Fruit fly (Drosophila melanogaster): ENCODE data around the gene Teh1.

The Teh1 gene

dm6 chr3R:9867911-9868537 lies at the start of gene Teh1:
Gene Teh1, minus strand, starts transcription at chr3R:9868120.
- TF ChIP-seq Myc (optimal IDR thresholded peaks at IDR 0.05) = no peak
- TF ChIP-seq Sin3A (optimal IDR thresholded peaks at IDR 0.05) = no peak
- no peak for TF ChIP-seq psq (optimal IDR thresholded peaks at IDR 0.05)
- no peak for TF ChIP-seq h (optimal IDR thresholded peaks at IDR 0.05)
- no peak for TF ChIP-seq ttk (optimal IDR thresholded peaks at IDR 0.05)
- no peak for TF ChIP-seq insv (optimal IDR thresholded peaks at IDR 0.05)

- no peak for TF ChIP-seq Sin3A (optimal IDR thresholded peaks at IDR 0.05)
- no peak for TF ChIP-seq ttk (optimal IDR thresholded peaks at IDR 0.05)
- no peak for TF ChIP-seq Myc (optimal IDR thresholded peaks at IDR 0.05)
- TF ChIP-seq psq (optimal IDR thresholded peaks at IDR 0.05) = no peak
- TF ChIP-seq h (optimal IDR thresholded peaks at IDR 0.05) = no peak
- TF ChIP-seq insv (optimal IDR thresholded peaks at IDR 0.05) = no peak
These were observed 49.4 kb upstream of the Teh1 start for dm6 chr3R:9917361-9917760.

- TF ChIP-seq insv (optimal IDR thresholded peaks at IDR 0.05) (no peak), Myc (optimal IDR thresholded peaks at IDR 0.05) (no peak), Sin3A (optimal IDR thresholded peaks at IDR 0.05) (no peak), h (optimal IDR thresholded peaks at IDR 0.05) (no peak), ttk (optimal IDR thresholded peaks at IDR 0.05) (no peak), psq (optimal IDR thresholded peaks at IDR 0.05) (no peak)
These were observed 47.8 kb upstream of the Teh1 start for dm6 chr3R:9915682-9916081.

DNA sequence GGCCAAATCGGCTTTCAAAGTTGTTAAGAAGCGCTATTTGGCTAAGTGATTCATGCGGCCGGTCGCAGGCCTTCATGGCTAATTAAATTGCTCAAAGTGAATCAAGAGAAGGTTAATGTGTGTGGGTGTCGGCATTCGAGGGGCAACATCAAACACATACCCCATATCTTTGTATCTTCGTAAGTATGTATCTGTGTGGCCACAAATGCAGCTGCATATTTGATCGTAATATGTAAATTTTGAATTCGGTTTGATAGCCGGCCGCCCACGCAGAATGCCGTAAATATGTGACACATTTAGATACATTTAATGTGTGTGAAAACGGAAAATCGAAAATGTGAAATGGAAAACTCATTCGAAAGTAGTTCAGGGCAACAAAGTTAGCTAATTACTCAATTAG lies 46.4 kb upstream of the Teh1 start:
- TF ChIP-seq Sin3A (optimal IDR thresholded peaks at IDR 0.05) = no peak
- no peak for TF ChIP-seq h (optimal IDR thresholded peaks at IDR 0.05)
- no peak for TF ChIP-seq insv (optimal IDR thresholded peaks at IDR 0.05)
- TF ChIP-seq Myc (optimal IDR thresholded peaks at IDR 0.05) = no peak
- TF ChIP-seq ttk (optimal IDR thresholded peaks at IDR 0.05) = no peak
- TF ChIP-seq psq (optimal IDR thresholded peaks at IDR 0.05) = no peak

- TF ChIP-seq Myc (optimal IDR thresholded peaks at IDR 0.05) (no peak), Sin3A (optimal IDR thresholded peaks at IDR 0.05) (no peak), h (optimal IDR thresholded peaks at IDR 0.05) (no peak), ttk (optimal IDR thresholded peaks at IDR 0.05) (no peak), psq (optimal IDR thresholded peaks at IDR 0.05) (no peak), insv (optimal IDR thresholded peaks at IDR 0.05) (no peak)
These were observed 45.5 kb upstream of the Teh1 start for dm6 chr3R:9913442-9913841.

DNA sequence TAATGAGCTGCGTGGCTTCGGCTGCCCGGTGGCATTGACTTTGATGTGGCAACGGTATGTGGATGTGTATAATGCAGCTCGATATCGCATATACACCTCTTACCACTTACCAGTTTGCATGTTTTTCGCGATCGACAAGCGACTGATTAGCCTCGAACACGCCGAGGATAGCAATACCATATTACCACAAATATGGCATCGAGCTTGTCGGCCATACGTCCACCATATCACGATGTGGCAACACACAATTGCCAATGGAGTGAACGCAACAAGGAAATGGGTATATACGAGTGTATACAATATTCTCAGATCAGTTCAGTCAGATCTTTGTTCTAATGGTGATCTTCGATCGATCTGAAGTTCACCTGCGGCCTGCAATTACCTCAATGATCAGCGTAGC lies 43.9 kb upstream of the Teh1 start:
- no peak for TF ChIP-seq Sin3A (optimal IDR thresholded peaks at IDR 0.05)
- TF ChIP-seq insv (optimal IDR thresholded peaks at IDR 0.05) = no peak
- no peak for TF ChIP-seq Myc (optimal IDR thresholded peaks at IDR 0.05)
- TF ChIP-seq ttk (optimal IDR thresholded peaks at IDR 0.05) = no peak
- TF ChIP-seq psq (optimal IDR thresholded peaks at IDR 0.05) = no peak
- no peak for TF ChIP-seq h (optimal IDR thresholded peaks at IDR 0.05)

- TF ChIP-seq insv (optimal IDR thresholded peaks at IDR 0.05) (no peak), h (optimal IDR thresholded peaks at IDR 0.05) (no peak), Sin3A (optimal IDR thresholded peaks at IDR 0.05) (no peak), Myc (optimal IDR thresholded peaks at IDR 0.05) (no peak), ttk (optimal IDR thresholded peaks at IDR 0.05) (no peak), psq (optimal IDR thresholded peaks at IDR 0.05) (no peak)
These were observed 42.9 kb upstream of the Teh1 start for dm6 chr3R:9910866-9911265.

dm6 chr3R:9910129-9910528 lies 42.2 kb upstream of the Teh1 start:
- TF ChIP-seq h (optimal IDR thresholded peaks at IDR 0.05) (no peak), Myc (optimal IDR thresholded peaks at IDR 0.05) (no peak), Sin3A (optimal IDR thresholded peaks at IDR 0.05) (no peak)

- no peak for TF ChIP-seq Sin3A (optimal IDR thresholded peaks at IDR 0.05)
- TF ChIP-seq psq (optimal IDR thresholded peaks at IDR 0.05) = no peak
- no peak for TF ChIP-seq h (optimal IDR thresholded peaks at IDR 0.05)
- no peak for TF ChIP-seq ttk (optimal IDR thresholded peaks at IDR 0.05)
- TF ChIP-seq Myc (optimal IDR thresholded peaks at IDR 0.05) = no peak
- no peak for TF ChIP-seq insv (optimal IDR thresholded peaks at IDR 0.05)
These were observed 38.1 kb upstream of the Teh1 start for dm6 chr3R:9906020-9906464.

dm6 chr3R:9904730-9905129 lies 36.8 kb upstream of the Teh1 start:
- TF ChIP-seq ttk (optimal IDR thresholded peaks at IDR 0.05) (no peak), Sin3A (optimal IDR thresholded peaks at IDR 0.05) (no peak), h (optimal IDR thresholded peaks at IDR 0.05) (no peak), psq (optimal IDR thresholded peaks at IDR 0.05) (no peak)

- TF ChIP-seq psq (optimal IDR thresholded peaks at IDR 0.05) = no peak
- TF ChIP-seq Myc (optimal IDR thresholded peaks at IDR 0.05) = no peak
- TF ChIP-seq insv (optimal IDR thresholded peaks at IDR 0.05) = no peak
- no peak for TF ChIP-seq h (optimal IDR thresholded peaks at IDR 0.05)
- TF ChIP-seq ttk (optimal IDR thresholded peaks at IDR 0.05) = no peak
- no peak for TF ChIP-seq Sin3A (optimal IDR thresholded peaks at IDR 0.05)
These were observed 35.5 kb upstream of the Teh1 start for dm6 chr3R:9903370-9903769.

- TF ChIP-seq h (optimal IDR thresholded peaks at IDR 0.05) (no peak), ttk (optimal IDR thresholded peaks at IDR 0.05) (no peak), Sin3A (optimal IDR thresholded peaks at IDR 0.05) (no peak), insv (optimal IDR thresholded peaks at IDR 0.05) (no peak), Myc (optimal IDR thresholded peaks at IDR 0.05) (no peak), psq (optimal IDR thresholded peaks at IDR 0.05) (no peak)
These were observed 34.9 kb upstream of the Teh1 start for dm6 chr3R:9902834-9903233.

DNA sequence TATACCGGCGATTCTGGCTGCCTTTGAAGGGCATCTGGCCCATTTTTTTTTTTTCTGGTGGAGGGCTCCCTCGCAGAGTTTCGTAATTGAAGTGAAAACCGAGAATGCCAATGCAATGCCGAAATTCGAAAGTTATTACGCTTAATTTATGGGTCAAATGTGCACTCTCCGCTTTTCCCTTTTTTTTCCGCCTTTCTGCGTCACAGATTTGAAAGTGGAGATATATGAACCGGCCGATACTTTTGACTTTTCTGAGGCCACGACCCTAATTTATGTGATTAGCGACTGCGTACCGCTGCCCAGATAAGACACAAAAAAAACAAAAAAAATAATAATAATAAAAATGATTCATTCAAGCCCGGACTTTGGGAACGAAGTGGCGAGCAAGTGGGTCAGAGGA lies 29.6 kb upstream of the Teh1 start:
- TF ChIP-seq h (optimal IDR thresholded peaks at IDR 0.05) (no peak), psq (optimal IDR thresholded peaks at IDR 0.05) (no peak), insv (optimal IDR thresholded peaks at IDR 0.05) (no peak), Myc (optimal IDR thresholded peaks at IDR 0.05) (no peak), Sin3A (optimal IDR thresholded peaks at IDR 0.05) (no peak), ttk (optimal IDR thresholded peaks at IDR 0.05) (no peak)
